Worm (Caenorhabditis elegans): ENCODE results near the gene ptp-1.

ce11 chrIII:3627042-3627441, 36.5 kb downstream of the ptp-1 start, which contains the start of gene sel-8:
- TF ChIP-seq med-1 (GFP tag; optimal IDR thresholded peaks at IDR 0.05; ENCODE audit: insufficient read depth) (no peak), klf-2 (GFP tag; conservative IDR thresholded peaks at IDR 0.05) (no peak), ref-1 (GFP tag; conservative IDR thresholded peaks at IDR 0.05) (no peak), flt-1 (GFP tag; IDR thresholded peaks at IDR 0.05) (no peak), ztf-23 (GFP tag; IDR thresholded peaks at IDR 0.05) (no peak), cog-1 (tag; optimal IDR thresholded peaks at IDR 0.05) (no peak), ztf-29 (GFP tag; IDR thresholded peaks at IDR 0.05) (no peak)

Measured in whole organism, midembryonic.